ENCODE assay signal across 6 fruit fly cellular contexts in the genomic region with DNA sequence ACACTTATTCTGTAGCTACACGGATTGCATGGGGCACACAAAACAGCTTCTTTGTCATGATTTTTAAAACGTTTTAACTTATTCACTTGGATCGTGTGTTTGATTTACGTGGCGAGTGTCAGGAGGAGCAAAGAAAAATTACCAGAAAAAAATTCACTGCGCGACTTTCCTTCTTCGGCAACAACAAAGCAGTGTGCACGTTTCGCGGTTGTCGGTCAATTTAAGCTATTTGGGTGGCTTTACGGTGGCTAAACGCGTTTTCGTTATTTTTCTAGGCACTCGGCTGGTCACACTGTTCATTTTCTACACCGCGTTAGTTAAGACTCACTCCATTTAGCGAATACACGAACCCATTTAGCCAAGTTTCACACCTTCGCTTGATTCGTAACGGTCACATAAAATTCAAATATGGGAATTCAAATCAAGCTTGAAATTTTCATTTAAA.
TF ChIP-seq lines count a peak whose summit lies in the region.

Gene Sxl (minus strand): TSS at position 195 of the 445 bp plus-strand sequence.

- TF ChIP-seq CTCF in S2 (optimal IDR thresholded peaks at IDR 0.05; lab: Kevin White, UChicago) = peak; percentile 50 to 69
- TF ChIP-seq CTCF in whole organism, embryonic (GFP tag; optimal IDR thresholded peaks at IDR 0.05; lab: Kevin White, UChicago) = peak; percentile 79

TF ChIP-seq in whole organism, adult, 20 proteins besides CTCF, POLR2A, EP300 and RAD21 (continues in another document):
- TF ChIP-seq Crg-1 (GFP tag; optimal IDR thresholded peaks at IDR 0.05; lab: Kevin White, UChicago) (peak; percentile 47), Clk (GFP tag; optimal IDR thresholded peaks at IDR 0.05; lab: Kevin White, UChicago) (no peak), tj (GFP tag; optimal IDR thresholded peaks at IDR 0.05; lab: Kevin White, UChicago) (no peak), bab1 (GFP tag; optimal IDR thresholded peaks at IDR 0.05; lab: Kevin White, UChicago) (peak; percentile 85), kay (GFP tag; lab: Kevin White, UChicago; ENCODE audit: borderline replicate concordance) (no peak), CG14711 (tag; optimal IDR thresholded peaks at IDR 0.05; lab: Kevin White, UChicago) (peak; percentile 42), cnc (optimal IDR thresholded peaks at IDR 0.05; lab: Kevin White, UChicago) (no peak), CG33017 (tag; optimal IDR thresholded peaks at IDR 0.05; lab: Kevin White, UChicago) (peak; percentile 11), CG7101 (tag; optimal IDR thresholded peaks at IDR 0.05; lab: Kevin White, UChicago) (peak; percentile 46), pad (GFP tag; optimal IDR thresholded peaks at IDR 0.05; lab: Kevin White, UChicago) (peak; percentile 13), CG12768 (GFP tag; optimal IDR thresholded peaks at IDR 0.05; lab: Kevin White, UChicago) (no peak), toe (GFP tag; optimal IDR thresholded peaks at IDR 0.05; lab: Kevin White, UChicago) (no peak), CG7045 (GFP tag; optimal IDR thresholded peaks at IDR 0.05; lab: Kevin White, UChicago) (no peak), cic (GFP tag; optimal IDR thresholded peaks at IDR 0.05; lab: Kevin White, UChicago) (peak; percentile 58), CG11617 (GFP tag; optimal IDR thresholded peaks at IDR 0.05; lab: Kevin White, UChicago) (peak; percentile 58), Hr96 (GFP tag; optimal IDR thresholded peaks at IDR 0.05; lab: Kevin White, UChicago) (no peak), Mnt (GFP tag; optimal IDR thresholded peaks at IDR 0.05; lab: Kevin White, UChicago) (peak; percentile 87)

TF ChIP-seq in whole organism, embryonic, 481 proteins besides CTCF, POLR2A, EP300 and RAD21 (continues in another document):
- TF ChIP-seq CG6272 (GFP tag; IDR thresholded peaks at IDR 0.05; lab: Robert Waterston, UW) = 0 out of 2 replicates have a peak, but pooled peaks have one; percentile 12
- no peak for TF ChIP-seq danr (GFP tag; IDR thresholded peaks at IDR 0.05; lab: Robert Waterston, UW)
- TF ChIP-seq Usf (GFP tag; optimal IDR thresholded peaks at IDR 0.05; lab: Kevin White, UChicago) = no peak
- peak; percentile 11 for TF ChIP-seq PHDP (tag; optimal IDR thresholded peaks at IDR 0.05; lab: Kevin White, UChicago)
- TF ChIP-seq jigr1 (GFP tag; IDR thresholded peaks at IDR 0.05; lab: Robert Waterston, UW) = no peak
- TF ChIP-seq jumu (GFP tag; optimal IDR thresholded peaks at IDR 0.05; lab: Kevin White, UChicago) = peak; percentile 20
- peak; percentile 15 for TF ChIP-seq CG18599 (GFP tag; optimal IDR thresholded peaks at IDR 0.05; lab: Kevin White, UChicago)
- peak; percentile 62 for TF ChIP-seq phol (tag; optimal IDR thresholded peaks at IDR 0.05; lab: Kevin White, UChicago)
- TF ChIP-seq CG2202 (tag; optimal IDR thresholded peaks at IDR 0.05; lab: Kevin White, UChicago) = peak; percentile 29
- peak; percentile 37 for TF ChIP-seq CG17912 (GFP tag; optimal IDR thresholded peaks at IDR 0.05; lab: Kevin White, UChicago)
- TF ChIP-seq gro (GFP tag; optimal IDR thresholded peaks at IDR 0.05; lab: Kevin White, UChicago) = peak; percentile 13
- no peak for TF ChIP-seq mam (GFP tag; optimal IDR thresholded peaks at IDR 0.05; lab: Kevin White, UChicago)
- no peak for TF ChIP-seq E2f1 (GFP tag; IDR thresholded peaks at IDR 0.05; lab: Robert Waterston, UW)
- peak; percentile 23; the same call in 1 of the 3 replicates for TF ChIP-seq row (GFP tag; IDR thresholded peaks at IDR 0.05; lab: Robert Waterston, UW)
- peak; percentile 66 for TF ChIP-seq p53 (GFP tag; optimal IDR thresholded peaks at IDR 0.05; lab: Kevin White, UChicago)
- TF ChIP-seq CG13894 (tag; optimal IDR thresholded peaks at IDR 0.05; lab: Kevin White, UChicago) = peak; percentile 66
- no peak for TF ChIP-seq C15 (GFP tag; IDR thresholded peaks at IDR 0.05; lab: Robert Waterston, UW)

TF ChIP-seq in whole organism, prepupa, 60 proteins besides CTCF, POLR2A, EP300 and RAD21 (continues in another document):
- TF ChIP-seq svp (GFP tag; lab: Kevin White, UChicago) (peak; percentile 11), CG31627 (GFP tag; optimal IDR thresholded peaks at IDR 0.05; lab: Kevin White, UChicago) (no peak), CG8319 (GFP tag; optimal IDR thresholded peaks at IDR 0.05; lab: Kevin White, UChicago) (no peak), Ets21C (GFP tag; optimal IDR thresholded peaks at IDR 0.05; lab: Kevin White, UChicago) (no peak), Blimp-1 (GFP tag; optimal IDR thresholded peaks at IDR 0.05; lab: Kevin White, UChicago) (no peak), CG8119 (GFP tag; IDR thresholded peaks at IDR 0.05; lab: Robert Waterston, UW) (no peak), Ets96B (tag; optimal IDR thresholded peaks at IDR 0.05; lab: Kevin White, UChicago) (no peak), pdm3 (GFP tag; optimal IDR thresholded peaks at IDR 0.05; lab: Kevin White, UChicago) (no peak), CG3032 (tag; optimal IDR thresholded peaks at IDR 0.05; lab: Kevin White, UChicago) (no peak), CG11294 (GFP tag; IDR thresholded peaks at IDR 0.05; lab: Robert Waterston, UW) (no peak), CG6808 (GFP tag; optimal IDR thresholded peaks at IDR 0.05; lab: Kevin White, UChicago) (no peak), fd85E (GFP tag; optimal IDR thresholded peaks at IDR 0.05; lab: Kevin White, UChicago) (no peak), cyc (GFP tag; optimal IDR thresholded peaks at IDR 0.05; lab: Kevin White, UChicago) (no peak), Smox (GFP tag; optimal IDR thresholded peaks at IDR 0.05; lab: Kevin White, UChicago) (no peak), CG10669 (GFP tag; optimal IDR thresholded peaks at IDR 0.05; lab: Kevin White, UChicago) (no peak), CG16779 (tag; optimal IDR thresholded peaks at IDR 0.05; lab: Kevin White, UChicago) (peak; percentile 26), spab (GFP tag; optimal IDR thresholded peaks at IDR 0.05; lab: Kevin White, UChicago) (no peak), CG9139 (GFP tag; optimal IDR thresholded peaks at IDR 0.05; lab: Kevin White, UChicago) (peak; percentile 11), dsx (GFP tag; optimal IDR thresholded peaks at IDR 0.05; lab: Kevin White, UChicago; ENCODE audit: poor library complexity, severe bottlenecking) (peak; percentile 4)

TF ChIP-seq in whole organism, pupa, 21 proteins besides CTCF, POLR2A, EP300 and RAD21:
- peak; percentile 23 for TF ChIP-seq EcR (GFP tag; optimal IDR thresholded peaks at IDR 0.05; lab: Kevin White, UChicago)
- TF ChIP-seq Ets98B (GFP tag; IDR thresholded peaks at IDR 0.05; lab: Robert Waterston, UW) = peak; percentile 4; the same call in 1 of the 2 replicates
- no peak for TF ChIP-seq Pif1A (GFP tag; optimal IDR thresholded peaks at IDR 0.05; lab: Kevin White, UChicago)
- TF ChIP-seq CG8301 (tag; optimal IDR thresholded peaks at IDR 0.05; lab: Kevin White, UChicago) = no peak
- no peak for TF ChIP-seq CG14655 (GFP tag; optimal IDR thresholded peaks at IDR 0.05; lab: Kevin White, UChicago)
TF ChIP-seq in whole organism, pupa: peak in this region for 2.

TF ChIP-seq in whole organism, wandering third instar larva, 38 proteins besides CTCF, POLR2A, EP300 and RAD21:
- TF ChIP-seq Myc (optimal IDR thresholded peaks at IDR 0.05; lab: Kevin White, UChicago) (peak; percentile 4), Rel (GFP tag; optimal IDR thresholded peaks at IDR 0.05; lab: Kevin White, UChicago) (no peak), Rel (tag; optimal IDR thresholded peaks at IDR 0.05; lab: Kevin White, UChicago) (peak; percentile 87), h (GFP tag; optimal IDR thresholded peaks at IDR 0.05; lab: Kevin White, UChicago) (peak; percentile 33), foxo (GFP tag; optimal IDR thresholded peaks at IDR 0.05; lab: Kevin White, UChicago) (peak in 1 of 2 experiments; percentile 46), sage (GFP tag; optimal IDR thresholded peaks at IDR 0.05; lab: Kevin White, UChicago) (no peak), br (GFP tag; optimal IDR thresholded peaks at IDR 0.05; lab: Kevin White, UChicago) (peak; percentile 29), rgr (GFP tag; optimal IDR thresholded peaks at IDR 0.05; lab: Kevin White, UChicago) (peak; percentile 10), Sp1 (GFP tag; optimal IDR thresholded peaks at IDR 0.05; lab: Kevin White, UChicago) (peak; percentile 18), tai (GFP tag; optimal IDR thresholded peaks at IDR 0.05; lab: Kevin White, UChicago) (no peak), woc (GFP tag; optimal IDR thresholded peaks at IDR 0.05; lab: Kevin White, UChicago) (no peak)
TF ChIP-seq in whole organism, wandering third instar larva: peak in this region for 7.
